Worm (Caenorhabditis elegans) whole organism, young adult: ENCODE measurements around the gene sto-3.

Experiments used
- F22D6.2 ChIP-seq: sonication (generic microtip); optimal IDR thresholded peaks from 2 replicates; lab custom pipeline; 2016; ENCODE audit warnings: mild to moderate bottlenecking, missing genetic modification characterization, missing compliant biosample characterization
- F23B12.7 ChIP-seq: sonication (generic microtip); optimal IDR thresholded peaks from 2 replicates; lab custom pipeline; 2017; ENCODE audit warnings: missing genetic modification characterization, mild to moderate bottlenecking, missing compliant biosample characterization, antibody characterized with exemption, moderate library complexity; ENCODE audit not compliant: insufficient read depth
- F33H1.4 ChIP-seq: fragments of 200-800 bp; sonication (Bioruptor generic); IDR thresholded peaks from 2 replicates; pipeline ENCODE4 v1.3.6; 2022; ENCODE audit warnings: missing genetic modification reagents, missing genetic modification characterization, missing compliant biosample characterization
- F37B4.10 ChIP-seq: fragments of 200-800 bp; sonication (Bioruptor generic); IDR thresholded peaks from 2 replicates; pipeline ENCODE4 v1.3.6; 2022; ENCODE audit warnings: missing genetic modification characterization, missing compliant biosample characterization
- F55B11.4 ChIP-seq: sonication (generic microtip); optimal IDR thresholded peaks from 2 replicates; lab custom pipeline; 2016; ENCODE audit warnings: missing compliant biosample characterization, missing genetic modification characterization, borderline replicate concordance; ENCODE audit not compliant: insufficient read depth
- F57A8.1 ChIP-seq: fragments of 200-800 bp; sonication (Bioruptor generic); optimal IDR thresholded peaks from 2 replicates; lab custom pipeline; 2018; ENCODE audit warnings: mild to moderate bottlenecking, missing genetic modification characterization, moderate library complexity, missing compliant biosample characterization
- K12H6.12 ChIP-seq: fragments of 200-800 bp; sonication (Bioruptor generic); optimal IDR thresholded peaks from 2 replicates; lab custom pipeline; 2018; ENCODE audit warnings: mild to moderate bottlenecking, missing genetic modification characterization, missing compliant biosample characterization
- T07F8.4 ChIP-seq: sonication (generic microtip); optimal IDR thresholded peaks from 2 replicates; lab custom pipeline; 2016; ENCODE audit warnings: mild to moderate bottlenecking, missing genetic modification characterization, moderate library complexity, missing compliant biosample characterization
- Y79H2A.3 ChIP-seq: fragments of 200-800 bp; sonication (Bioruptor generic); conservative IDR thresholded peaks from 2 replicates; pipeline ENCODE4 v1.3.6; 2022; ENCODE audit warnings: missing genetic modification reagents, missing genetic modification characterization, missing compliant biosample characterization
- ZK185.1 ChIP-seq: sonication (generic microtip); optimal IDR thresholded peaks from 2 replicates; lab custom pipeline; 2016; ENCODE audit warnings: mild to moderate bottlenecking, missing genetic modification characterization, missing compliant biosample characterization; ENCODE audit not compliant: poor library complexity, severe bottlenecking
- akir-1 ChIP-seq: fragments of 200-800 bp; sonication (Bioruptor generic); optimal IDR thresholded peaks from 2 replicates; lab custom pipeline; 2018; ENCODE audit warnings: mild to moderate bottlenecking, missing genetic modification characterization, moderate library complexity, missing compliant biosample characterization
- attf-3 ChIP-seq: fragments of 200-800 bp; sonication (Bioruptor generic); conservative IDR thresholded peaks from 2 replicates; pipeline ENCODE4 v1.3.6; 2022; ENCODE audit warnings: missing genetic modification reagents, missing genetic modification characterization, missing compliant biosample characterization
- attf-5 ChIP-seq: fragments of 200-800 bp; sonication (Bioruptor generic); optimal IDR thresholded peaks from 2 replicates; lab custom pipeline; 2018; ENCODE audit warnings: mild to moderate bottlenecking, missing genetic modification characterization, missing compliant biosample characterization
- bed-2 ChIP-seq: fragments of 200-800 bp; sonication (Bioruptor generic); IDR thresholded peaks from 2 replicates; pipeline ENCODE4 v1.3.6; 2022; ENCODE audit warnings: missing genetic modification reagents, missing genetic modification characterization, missing compliant biosample characterization
- cebp-1 ChIP-seq, 2 experiments: fragments of 200-800 bp in 1 of 2; sonication (Bioruptor generic) in 1 of 2; sonication (generic microtip) in 1 of 2; IDR thresholded peaks in 1 of 2; optimal IDR thresholded peaks in 1 of 2; 2 replicates each; pipeline versions ENCODE4 v1.3.6 to Lab custom; 2017 to 2022; ENCODE audit warnings: missing compliant biosample characterization in 2 of 2, missing genetic modification characterization in 2 of 2, mild to moderate bottlenecking in 1 of 2, missing genetic modification reagents in 1 of 2, moderate library complexity in 1 of 2
- ceh-79 ChIP-seq: sonication (generic microtip); optimal IDR thresholded peaks from 2 replicates; lab custom pipeline; 2017; ENCODE audit warnings: mild to moderate bottlenecking, missing genetic modification characterization, missing compliant biosample characterization
- ceh-91 ChIP-seq: fragments of 200-800 bp; sonication (Bioruptor generic); IDR thresholded peaks from 2 replicates; pipeline ENCODE4 v1.3.6; 2022; ENCODE audit warnings: missing genetic modification reagents, missing genetic modification characterization, missing compliant biosample characterization
- die-1 ChIP-seq: sonication (generic microtip); optimal IDR thresholded peaks from 2 replicates; lab custom pipeline; 2016; ENCODE audit warnings: missing genotype, mild to moderate bottlenecking, missing genetic modification characterization, missing compliant biosample characterization
- ekl-4 ChIP-seq: fragments of 200-800 bp; sonication (Bioruptor generic); IDR thresholded peaks from 2 replicates; pipeline ENCODE4 v1.3.6; 2022; ENCODE audit warnings: missing genetic modification reagents, missing genetic modification characterization, missing compliant biosample characterization
- hlh-12 ChIP-seq: sonication (generic microtip); optimal IDR thresholded peaks from 2 replicates; lab custom pipeline; 2016; ENCODE audit warnings: missing genetic modification characterization, missing compliant biosample characterization
- let-526 ChIP-seq: fragments of 200-800 bp; sonication (Bioruptor generic); IDR thresholded peaks from 2 replicates; pipeline ENCODE4 v1.3.6; 2022; ENCODE audit warnings: missing genetic modification reagents, missing genetic modification characterization, missing compliant biosample characterization
- lin-26 ChIP-seq: fragments of 200-800 bp; sonication (Bioruptor generic); IDR thresholded peaks from 2 replicates; pipeline ENCODE4 v1.3.6; 2022; ENCODE audit warnings: missing genetic modification reagents, missing genetic modification characterization, missing compliant biosample characterization
- lir-1 ChIP-seq: fragments of 200-800 bp; sonication (Bioruptor generic); conservative IDR thresholded peaks from 2 replicates; pipeline ENCODE4 v1.3.6; 2022; ENCODE audit warnings: missing genetic modification reagents, missing genetic modification characterization, missing compliant biosample characterization
- lsy-27 ChIP-seq: sonication (generic microtip); optimal IDR thresholded peaks from 2 replicates; lab custom pipeline; 2017; ENCODE audit warnings: missing genetic modification characterization, mild to moderate bottlenecking, missing compliant biosample characterization, antibody characterized with exemption, missing genotype, borderline replicate concordance; ENCODE audit not compliant: insufficient read depth
- madf-10 ChIP-seq: sonication (generic microtip); optimal IDR thresholded peaks from 2 replicates; lab custom pipeline; 2016; ENCODE audit warnings: mild to moderate bottlenecking, missing genetic modification characterization, missing compliant biosample characterization
- madf-8 ChIP-seq: fragments of 200-800 bp; sonication (Bioruptor generic); conservative IDR thresholded peaks from 2 replicates; pipeline ENCODE4 v1.3.6; 2022; ENCODE audit warnings: missing genetic modification reagents, missing genetic modification characterization, missing compliant biosample characterization
- nfya-1 ChIP-seq: sonication (generic microtip); optimal IDR thresholded peaks from 2 replicates; lab custom pipeline; 2017; ENCODE audit warnings: antibody characterized with exemption, missing compliant biosample characterization, missing genetic modification characterization, borderline replicate concordance; ENCODE audit not compliant: insufficient read depth
- nhr-179 ChIP-seq: sonication (generic microtip); optimal IDR thresholded peaks from 2 replicates; lab custom pipeline; 2016; ENCODE audit warnings: mild to moderate bottlenecking, missing genetic modification characterization, missing compliant biosample characterization
- nhr-27 ChIP-seq: fragments of 200-800 bp; sonication (Bioruptor generic); optimal IDR thresholded peaks from 2 replicates; lab custom pipeline; 2018; ENCODE audit warnings: mild to moderate bottlenecking, missing genetic modification characterization, moderate library complexity, missing compliant biosample characterization
- nhr-80 ChIP-seq: sonication (generic microtip); optimal IDR thresholded peaks from 2 replicates; lab custom pipeline; 2016; ENCODE audit warnings: missing genetic modification characterization, missing compliant biosample characterization
- nhr-90 ChIP-seq: sonication (generic microtip); optimal IDR thresholded peaks from 2 replicates; lab custom pipeline; 2016; ENCODE audit warnings: missing genotype, mild to moderate bottlenecking, missing genetic modification characterization, missing compliant biosample characterization
- pbrm-1 ChIP-seq: fragments of 200-800 bp; sonication (Bioruptor generic); IDR thresholded peaks from 2 replicates; pipeline ENCODE4 v1.3.6; 2022; ENCODE audit warnings: missing genetic modification reagents, missing genetic modification characterization, missing compliant biosample characterization
- pha-4 ChIP-seq: fragments of 150-350 bp; sonication (generic microtip); optimal IDR thresholded peaks from 2 replicates; lab custom pipeline; 2014; ENCODE audit warnings: missing biosample characterization, missing genetic modification reagents, missing genetic modification characterization
- rec-8 ChIP-seq, 2 experiments: sonication (generic microtip); optimal IDR thresholded peaks; 2 replicates each; lab custom pipeline; 2016; ENCODE audit warnings: mild to moderate bottlenecking in 2 of 2, missing genetic modification characterization in 2 of 2, missing genetic modification reagents in 2 of 2, missing genotype in 2 of 2, missing biosample characterization in 1 of 2, missing compliant biosample characterization in 1 of 2, moderate library complexity in 1 of 2
- repo-1 ChIP-seq: sonication (generic microtip); optimal IDR thresholded peaks from 2 replicates; lab custom pipeline; 2017; ENCODE audit warnings: mild to moderate bottlenecking, missing genetic modification characterization, missing compliant biosample characterization
- snpc-1.1 ChIP-seq: sonication (generic microtip); optimal IDR thresholded peaks from 2 replicates; lab custom pipeline; 2017; ENCODE audit warnings: missing genetic modification characterization, mild to moderate bottlenecking, missing compliant biosample characterization, antibody characterized with exemption, moderate library complexity, missing genotype, missing genetic modification reagents; ENCODE audit not compliant: insufficient read depth
- snpc-4 ChIP-seq, 5 experiments: fragments of 150-350 bp in 1 of 5; sonication (generic microtip) in 4 of 5; optimal IDR thresholded peaks; 2 replicates each; lab custom pipeline; 2014 to 2018; ENCODE audit warnings: missing genetic modification characterization in 5 of 5, missing biosample characterization in 3 of 5, antibody characterized with exemption in 2 of 5, mild to moderate bottlenecking in 2 of 5, missing compliant biosample characterization in 2 of 5, missing genotype in 2 of 5, moderate library complexity in 2 of 5, missing genetic modification reagents in 1 of 5
- somi-1 ChIP-seq: fragments of 200-800 bp; sonication (Bioruptor generic); optimal IDR thresholded peaks from 2 replicates; lab custom pipeline; 2018; ENCODE audit warnings: mild to moderate bottlenecking, missing genetic modification characterization, missing compliant biosample characterization
- sptf-2 ChIP-seq: fragments of 200-800 bp; sonication (Bioruptor generic); optimal IDR thresholded peaks from 2 replicates; lab custom pipeline; 2018; ENCODE audit warnings: mild to moderate bottlenecking, missing genetic modification characterization, missing compliant biosample characterization
- tbx-9 ChIP-seq: sonication (generic microtip); optimal IDR thresholded peaks from 2 replicates; lab custom pipeline; 2016; ENCODE audit warnings: borderline replicate concordance, missing genetic modification characterization, inconsistent platforms, missing compliant biosample characterization
- unc-130 ChIP-seq: sonication (generic microtip); optimal IDR thresholded peaks from 2 replicates; lab custom pipeline; 2016; ENCODE audit warnings: missing genetic modification reagents, missing genetic modification characterization, missing compliant biosample characterization
- unc-62 ChIP-seq: fragments of 150-350 bp; optimal IDR thresholded peaks from 2 replicates; lab custom pipeline; 2014; ENCODE audit warnings: missing biosample characterization, missing genetic modification reagents, missing genetic modification characterization
- ztf-28 ChIP-seq: fragments of 200-800 bp; sonication (Bioruptor generic); IDR thresholded peaks from 2 replicates; pipeline ENCODE4 v1.3.6; 2022; ENCODE audit warnings: missing genetic modification reagents, missing genetic modification characterization, missing compliant biosample characterization
- ztf-3 ChIP-seq: fragments of 200-800 bp; sonication (Bioruptor generic); optimal IDR thresholded peaks from 2 replicates; lab custom pipeline; 2018; ENCODE audit warnings: mild to moderate bottlenecking, missing genetic modification characterization, missing compliant biosample characterization

Gene sto-3

DNA sequence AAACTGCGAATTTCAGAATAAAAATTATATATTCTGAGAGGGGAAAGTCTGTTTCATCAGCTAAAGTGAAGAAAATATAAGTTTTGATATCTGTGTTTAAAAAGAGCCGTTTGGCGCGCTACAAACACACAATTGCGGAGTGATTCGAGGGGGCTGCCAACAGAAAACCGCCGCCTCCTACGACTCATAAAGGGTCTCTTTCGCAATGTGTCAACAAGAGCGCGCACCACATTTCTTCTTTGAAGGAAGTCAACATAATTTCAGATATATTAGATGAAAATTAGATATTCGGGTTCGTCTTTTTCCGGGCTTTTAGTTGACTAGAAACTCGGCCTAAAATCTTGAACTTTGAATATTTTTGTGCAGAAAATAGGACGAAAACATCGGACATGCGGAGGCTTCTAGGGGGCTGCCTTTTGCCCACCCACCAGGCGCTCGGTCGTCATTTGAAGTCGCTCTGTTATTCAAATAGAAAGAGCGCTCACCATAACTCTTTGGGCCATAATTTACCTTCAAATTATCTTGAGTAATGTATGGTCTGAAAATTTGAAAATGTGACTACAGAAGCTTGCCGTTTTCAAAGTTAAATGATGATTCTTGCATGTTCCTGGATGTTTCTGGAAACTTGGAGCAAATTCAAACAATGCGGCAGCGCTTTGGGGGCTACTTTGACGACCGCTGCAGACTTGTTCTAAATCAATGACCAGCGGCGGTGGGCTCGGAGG lies 16.0 kb downstream of the sto-3 start:
- TF ChIP-seq F55B11.4 (tag; lab: Kevin White, UChicago) (no peak), hlh-12 (no peak), attf-3 (GFP tag; lab: Robert Waterston, UW) (0 out of 2 replicates have a peak, but pooled peaks have one; percentile 26), ekl-4 (GFP tag; lab: Robert Waterston, UW) (peak; percentile 82), cebp-1 (GFP tag; IDR thresholded peaks at IDR 0.05; lab: Robert Waterston, UW) (peak; percentile 100), cebp-1 (tag; optimal IDR thresholded peaks at IDR 0.05; lab: Kevin White, UChicago) (peak; percentile 100), madf-10 (peak; percentile 90), sptf-2 (GFP tag; lab: Kevin White, UChicago) (no peak), F23B12.7 (tag; lab: Kevin White, UChicago) (no peak), ZK185.1 (tag; lab: Kevin White, UChicago) (peak; percentile 76), nfya-1 (no peak), ceh-91 (GFP tag; lab: Robert Waterston, UW) (no peak), rec-8 (tag; optimal IDR thresholded peaks at IDR 0.05; lab: Kevin White, UChicago) (no peak), akir-1 (GFP tag; lab: Kevin White, UChicago) (no peak), somi-1 (peak; percentile 99), F37B4.10 (GFP tag; lab: Robert Waterston, UW) (0 out of 2 replicates have a peak, but pooled peaks have one; percentile 35), snpc-4 (GFP tag; optimal IDR thresholded peaks at IDR 0.05; lab: Kevin White, UChicago) (peak; percentile 62), snpc-4 (tag; optimal IDR thresholded peaks at IDR 0.05; lab: Kevin White, UChicago) (peak in 2 of 4 experiments; percentile 81 to 82), F33H1.4 (GFP tag; lab: Robert Waterston, UW) (peak; percentile 7; the same call in 1 of the 2 replicates), attf-5 (GFP tag; lab: Kevin White, UChicago) (peak; percentile 96), let-526 (peak; percentile 69; the same call in 1 of the 2 replicates), lsy-27 (no peak), madf-8 (GFP tag; lab: Robert Waterston, UW) (no peak), lir-1 (peak; percentile 55), nhr-27 (tag; lab: Kevin White, UChicago) (no peak), repo-1 (tag; lab: Kevin White, UChicago) (peak; percentile 95), lin-26 (GFP tag; lab: Robert Waterston, UW) (peak; percentile 90), unc-130 (GFP tag; lab: Kevin White, UChicago) (no peak), F57A8.1 (peak; percentile 68), nhr-80 (peak; percentile 95), ceh-79 (tag; lab: Kevin White, UChicago) (peak; percentile 61), Y79H2A.3 (no peak), bed-2 (no peak), K12H6.12 (tag; lab: Kevin White, UChicago) (peak; percentile 99), die-1 (tag; lab: Kevin White, UChicago) (peak; percentile 83), T07F8.4 (peak; percentile 23), tbx-9 (tag; lab: Kevin White, UChicago) (no peak), nhr-90 (tag; lab: Kevin White, UChicago) (peak; percentile 97), snpc-1.1 (tag; lab: Kevin White, UChicago) (no peak), pbrm-1 (GFP tag; lab: Robert Waterston, UW) (peak; percentile 95), ztf-28 (GFP tag; lab: Robert Waterston, UW) (no peak), unc-62 (GFP tag; lab: Kevin White, UChicago) (no peak), nhr-179 (no peak), ztf-3 (GFP tag; lab: Kevin White, UChicago) (peak; percentile 98), F22D6.2 (peak; percentile 89), pha-4 (no peak)
